Fruit fly (Drosophila melanogaster): Measurements from ENCODE around the gene CG10097.

- no peak for TF ChIP-seq fd85E (GFP tag; optimal IDR thresholded peaks at IDR 0.05)
- no peak for TF ChIP-seq Eip75B (GFP tag; optimal IDR thresholded peaks at IDR 0.05)
- TF ChIP-seq OdsH (GFP tag; optimal IDR thresholded peaks at IDR 0.05), result no peak
- no peak for TF ChIP-seq acj6 (GFP tag; optimal IDR thresholded peaks at IDR 0.05)
- TF ChIP-seq topi (GFP tag; optimal IDR thresholded peaks at IDR 0.05), result no peak
- TF ChIP-seq CG9139 (GFP tag; optimal IDR thresholded peaks at IDR 0.05), result no peak
- TF ChIP-seq CG10669 (GFP tag; optimal IDR thresholded peaks at IDR 0.05), result no peak
- no peak for TF ChIP-seq cyc (GFP tag; optimal IDR thresholded peaks at IDR 0.05)
- no peak for TF ChIP-seq Hr4 (GFP tag; optimal IDR thresholded peaks at IDR 0.05)
- TF ChIP-seq svp (GFP tag), result peak; percentile 57
- TF ChIP-seq CG10631 (GFP tag; optimal IDR thresholded peaks at IDR 0.05), result peak; percentile 28
- no peak for TF ChIP-seq CG11902 (GFP tag; optimal IDR thresholded peaks at IDR 0.05)
Measured at dm6 chr3R:12369793-12370642, 25.8 kb downstream of the CG10097 start.
